Worm (Caenorhabditis elegans) whole organism, L3 larva: ENCODE results near the gene M163.21.
A peak's percentile ranks its signal among the peaks of the same experiment; 100 is the strongest.

Source experiments
- ZK546.5 ChIP-seq: sonication (generic microtip); optimal IDR thresholded peaks from 2 replicates; lab custom pipeline; 2017; ENCODE audit warnings: missing biosample characterization, missing genetic modification characterization
- aly-2 ChIP-seq: fragments of 150-350 bp; optimal IDR thresholded peaks from 2 replicates; lab custom pipeline; 2014; ENCODE audit warnings: missing biosample characterization, missing genetic modification characterization
- ama-1 ChIP-seq: fragments of 150-350 bp; optimal IDR thresholded peaks from 2 replicates; lab custom pipeline; 2018
- ceh-16 ChIP-seq: sonication (generic microtip); optimal IDR thresholded peaks from 2 replicates; lab custom pipeline; 2017; ENCODE audit warnings: missing biosample characterization, missing genetic modification characterization
- ceh-28 ChIP-seq: fragments of 150-350 bp; optimal IDR thresholded peaks from 2 replicates; lab custom pipeline; 2014; ENCODE audit warnings: missing biosample characterization, missing genetic modification reagents, missing genetic modification characterization
- ceh-9 ChIP-seq: sonication (generic microtip); optimal IDR thresholded peaks from 2 replicates; lab custom pipeline; 2018; ENCODE audit warnings: missing biosample characterization, missing genetic modification characterization
- egl-27 ChIP-seq: sonication (generic microtip); optimal IDR thresholded peaks from 4 replicates; lab custom pipeline; 2017; ENCODE audit warnings: missing biosample characterization, missing genetic modification reagents, missing genetic modification characterization
- egl-5 ChIP-seq: fragments of 150-350 bp; optimal IDR thresholded peaks from 2 replicates; lab custom pipeline; 2017; ENCODE audit warnings: missing biosample characterization, missing genetic modification reagents, missing genetic modification characterization, inconsistent platforms
- elt-1 ChIP-seq: fragments of 150-350 bp; optimal IDR thresholded peaks from 2 replicates; lab custom pipeline; 2014; ENCODE audit warnings: missing biosample characterization, missing genetic modification characterization
- elt-2 ChIP-seq: sonication (generic microtip); optimal IDR thresholded peaks from 2 replicates; lab custom pipeline; 2016; ENCODE audit warnings: missing genetic modification reagents, mild to moderate bottlenecking, missing genetic modification characterization, missing compliant biosample characterization
- elt-3 ChIP-seq, 3 experiments: fragments of 150-350 bp in 1 of 3; sonication (generic microtip) in 2 of 3; optimal IDR thresholded peaks; 2 replicates in 2 of 3; 4 replicates in 1 of 3; lab custom pipeline; 2014 to 2017; ENCODE audit warnings: missing biosample characterization in 3 of 3, missing genetic modification characterization in 3 of 3
- eor-1 ChIP-seq, 2 experiments: fragments of 150-350 bp; optimal IDR thresholded peaks; 2 replicates each; lab custom pipeline; 2014 to 2018; ENCODE audit warnings: missing biosample characterization in 2 of 2, missing genetic modification characterization in 2 of 2
- fos-1 ChIP-seq: fragments of 150-350 bp; optimal IDR thresholded peaks from 2 replicates; lab custom pipeline; 2014; ENCODE audit warnings: missing biosample characterization, missing genetic modification characterization
- hmg-11 ChIP-seq: sonication (generic microtip); optimal IDR thresholded peaks from 2 replicates; lab custom pipeline; 2016; ENCODE audit warnings: missing genetic modification characterization, missing compliant biosample characterization
- lin-15B ChIP-seq: fragments of 150-350 bp; optimal IDR thresholded peaks from 2 replicates; lab custom pipeline; 2014; ENCODE audit warnings: missing biosample characterization, missing genetic modification characterization
- lin-39 ChIP-seq: fragments of 150-350 bp; optimal IDR thresholded peaks from 2 replicates; lab custom pipeline; 2018; ENCODE audit warnings: missing biosample characterization, missing genetic modification reagents, missing genetic modification characterization
- mdl-1 ChIP-seq: fragments of 150-350 bp; optimal IDR thresholded peaks from 2 replicates; lab custom pipeline; 2014; ENCODE audit warnings: missing biosample characterization, missing genetic modification characterization
- nfya-1 ChIP-seq: sonication (generic microtip); optimal IDR thresholded peaks from 2 replicates; lab custom pipeline; 2017; ENCODE audit warnings: missing genetic modification characterization, mild to moderate bottlenecking, missing compliant biosample characterization, antibody characterized with exemption, moderate library complexity; ENCODE audit not compliant: insufficient read depth
- nhr-11 ChIP-seq: fragments of 150-350 bp; optimal IDR thresholded peaks from 2 replicates; lab custom pipeline; 2014; ENCODE audit warnings: missing biosample characterization, missing genetic modification characterization
- nhr-12 ChIP-seq: fragments of 150-350 bp; optimal IDR thresholded peaks from 2 replicates; lab custom pipeline; 2014; ENCODE audit warnings: missing biosample characterization, missing genetic modification characterization
- nhr-23 ChIP-seq: fragments of 150-350 bp; optimal IDR thresholded peaks from 2 replicates; lab custom pipeline; 2014; ENCODE audit warnings: missing biosample characterization, missing genetic modification reagents, missing genetic modification characterization
- nhr-237 ChIP-seq: fragments of 150-350 bp; optimal IDR thresholded peaks from 2 replicates; lab custom pipeline; 2014; ENCODE audit warnings: missing biosample characterization, missing genetic modification characterization
- nhr-25 ChIP-seq: sonication (generic microtip); optimal IDR thresholded peaks from 2 replicates; lab custom pipeline; 2017; ENCODE audit warnings: missing biosample characterization, missing genetic modification characterization
- nhr-28 ChIP-seq: fragments of 150-350 bp; optimal IDR thresholded peaks from 2 replicates; lab custom pipeline; 2014; ENCODE audit warnings: missing biosample characterization, missing genetic modification characterization
- nhr-43 ChIP-seq: sonication (generic microtip); optimal IDR thresholded peaks from 2 replicates; lab custom pipeline; 2016; ENCODE audit warnings: mild to moderate bottlenecking, missing genetic modification characterization, missing compliant biosample characterization; ENCODE audit not compliant: poor library complexity, severe bottlenecking
- nhr-67 ChIP-seq: fragments of 150-350 bp; optimal IDR thresholded peaks from 2 replicates; lab custom pipeline; 2014; ENCODE audit warnings: missing biosample characterization, missing genetic modification characterization
- pha-4 ChIP-seq: fragments of 150-350 bp; optimal IDR thresholded peaks from 2 replicates; lab custom pipeline; 2014; ENCODE audit warnings: missing biosample characterization, missing genetic modification reagents, missing genetic modification characterization
- pqm-1 ChIP-seq: fragments of 150-350 bp; optimal IDR thresholded peaks from 2 replicates; lab custom pipeline; 2017; ENCODE audit warnings: missing biosample characterization, missing genetic modification characterization, inconsistent platforms
- skn-1 ChIP-seq: fragments of 150-350 bp; optimal IDR thresholded peaks from 2 replicates; lab custom pipeline; 2014; ENCODE audit warnings: missing biosample characterization, missing genetic modification characterization
- snpc-4 ChIP-seq: fragments of 150-350 bp; optimal IDR thresholded peaks from 2 replicates; lab custom pipeline; 2014; ENCODE audit warnings: missing biosample characterization, missing genetic modification characterization
- unc-39 ChIP-seq: sonication (generic microtip); optimal IDR thresholded peaks from 4 replicates; lab custom pipeline; 2017; ENCODE audit warnings: missing biosample characterization, missing genetic modification characterization
- unc-62 ChIP-seq: fragments of 150-350 bp; sonication (generic microtip); optimal IDR thresholded peaks from 4 replicates; lab custom pipeline; 2014; ENCODE audit warnings: missing biosample characterization, missing genetic modification reagents, missing genetic modification characterization
- zag-1 ChIP-seq: fragments of 150-350 bp; optimal IDR thresholded peaks from 2 replicates; lab custom pipeline; 2014; ENCODE audit warnings: missing biosample characterization, missing genetic modification characterization

M163.21 gene

ce11 chrX:14507992-14508391 lies 41.4 kb downstream of the M163.21 start:
- TF ChIP-seq nhr-23: peak; percentile 42
- TF ChIP-seq aly-2 (tag; lab: Kevin White, UChicago): no peak
- TF ChIP-seq elt-3 (tag; optimal IDR thresholded peaks at IDR 0.05; lab: Kevin White, UChicago): peak in 1 of 3 experiments; percentile 35
- TF ChIP-seq nhr-25 (tag; lab: Kevin White, UChicago): peak; percentile 98
- TF ChIP-seq unc-62: peak; percentile 38
- peak; percentile 79 for TF ChIP-seq elt-1 (tag; lab: Kevin White, UChicago)
- peak; percentile 8 for TF ChIP-seq egl-27 (tag; lab: Kevin White, UChicago)
- peak; percentile 77 for TF ChIP-seq nhr-43
- TF ChIP-seq snpc-4 (tag; lab: Kevin White, UChicago): no peak

ce11 chrX:14508823-14509259 lies 42.2 kb downstream of the M163.21 start:
- peak; percentile 45 to 69 (median 60) for TF ChIP-seq elt-3 (tag; optimal IDR thresholded peaks at IDR 0.05; lab: Kevin White, UChicago)
- no peak for TF ChIP-seq pqm-1 (tag; lab: Kevin White, UChicago)
- no peak for TF ChIP-seq nhr-237 (tag; lab: Kevin White, UChicago)
- peak; percentile 89 for TF ChIP-seq elt-1 (tag; lab: Kevin White, UChicago)
- TF ChIP-seq ceh-28 (tag; lab: Kevin White, UChicago): peak; percentile 62
- peak; percentile 61 for TF ChIP-seq nhr-43
- TF ChIP-seq elt-2: peak; percentile 13
- TF ChIP-seq nhr-11: peak; percentile 59
- peak; percentile 91 for TF ChIP-seq unc-62
- TF ChIP-seq nfya-1 (tag; lab: Kevin White, UChicago): peak; percentile 45
- peak; percentile 34 for TF ChIP-seq egl-5
- TF ChIP-seq mdl-1 (tag; lab: Kevin White, UChicago): no peak
- TF ChIP-seq egl-27 (tag; lab: Kevin White, UChicago): peak; percentile 15
- TF ChIP-seq lin-15B: peak; percentile 12
- no peak for TF ChIP-seq ZK546.5
- TF ChIP-seq nhr-25 (tag; lab: Kevin White, UChicago): peak; percentile 82
- peak; percentile 58 for TF ChIP-seq lin-39
- peak; percentile 90 for TF ChIP-seq nhr-23
- TF ChIP-seq, all 47 proteins: peak for 14

ce11 chrX:14510358-14510757 lies 43.7 kb downstream of the M163.21 start:
- no peak for TF ChIP-seq unc-62
- no peak for TF ChIP-seq nhr-23
- no peak for TF ChIP-seq mdl-1 (tag; lab: Kevin White, UChicago)
- no peak for TF ChIP-seq nhr-12 (tag; lab: Kevin White, UChicago)
- TF ChIP-seq elt-3 (tag; optimal IDR thresholded peaks at IDR 0.05; lab: Kevin White, UChicago): no peak
- no peak for TF ChIP-seq ceh-28 (tag; lab: Kevin White, UChicago)
- TF ChIP-seq nhr-25 (tag; lab: Kevin White, UChicago): no peak
- TF ChIP-seq fos-1 (tag; lab: Kevin White, UChicago): no peak
- TF ChIP-seq lin-39: no peak
- no peak for TF ChIP-seq nhr-28

ce11 chrX:14512817-14513216 lies 46.2 kb downstream of the M163.21 start, which contains the start of gene fbxa-141:
TSS of gene fbxa-141 (minus strand) at chrX:14512917.
- no peak for TF ChIP-seq nhr-28
- TF ChIP-seq snpc-4 (tag; lab: Kevin White, UChicago): no peak
- TF ChIP-seq unc-39 (tag; lab: Kevin White, UChicago): no peak
- TF ChIP-seq ama-1: no peak
- TF ChIP-seq ceh-9: no peak
- TF ChIP-seq skn-1 (tag; lab: Kevin White, UChicago): no peak
- TF ChIP-seq nhr-67 (tag; lab: Kevin White, UChicago): no peak

ce11 chrX:14513462-14513861 lies 46.8 kb downstream of the M163.21 start:
- TF ChIP-seq egl-5 (peak; percentile 60), lin-39 (peak; percentile 37), ceh-16 (tag; lab: Kevin White, UChicago) (no peak), ama-1 (no peak), nhr-28 (no peak), elt-2 (no peak), nhr-67 (tag; lab: Kevin White, UChicago) (no peak), eor-1 (tag; optimal IDR thresholded peaks at IDR 0.05; lab: Kevin White, UChicago) (no peak), nhr-237 (tag; lab: Kevin White, UChicago) (no peak), zag-1 (tag; lab: Kevin White, UChicago) (no peak), nfya-1 (tag; lab: Kevin White, UChicago) (peak; percentile 4), nhr-43 (no peak), ZK546.5 (no peak), hmg-11 (tag; lab: Kevin White, UChicago) (no peak), pha-4 (peak; percentile 12)
- TF ChIP-seq, all 47 proteins: peak for 4
